Fruit fly (Drosophila melanogaster): ENCODE data around the gene GluRIIC.

GluRIIC gene

DNA sequence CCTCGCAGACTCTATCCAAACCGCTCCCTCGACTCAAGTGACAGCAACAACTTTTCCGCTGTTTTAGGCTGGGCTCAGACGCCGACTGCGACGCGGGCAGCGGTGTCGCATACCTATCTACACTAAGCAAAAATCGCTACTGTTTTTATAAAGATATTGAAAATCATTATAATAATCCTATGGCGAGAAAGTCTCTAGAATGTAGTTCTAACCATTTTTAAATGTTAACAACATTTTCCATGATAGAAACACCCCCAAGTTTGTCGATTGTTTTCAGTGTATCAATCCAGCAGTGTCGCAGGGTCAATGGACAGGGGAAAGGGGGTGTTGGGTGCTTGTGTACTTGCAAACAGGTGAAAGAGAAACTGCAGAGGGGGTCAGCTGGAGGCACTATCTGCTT, 48.0 kb upstream of the GluRIIC start:
- TF ChIP-seq CG17359 (tag; optimal IDR thresholded peaks at IDR 0.05) (peak; percentile 98), Rx (GFP tag; IDR thresholded peaks at IDR 0.05) (peak; percentile 96), seq (GFP tag; IDR thresholded peaks at IDR 0.05) (peak; percentile 96), CG11085 (GFP tag; IDR thresholded peaks at IDR 0.05) (peak; percentile 89), Hey (tag; optimal IDR thresholded peaks at IDR 0.05) (peak; percentile 78), CG14014 (GFP tag; IDR thresholded peaks at IDR 0.05) (peak; percentile 97), CG5180 (GFP tag; optimal IDR thresholded peaks at IDR 0.05) (peak; percentile 87), Adf1 (GFP tag; IDR thresholded peaks at IDR 0.05) (peak; percentile 93), cg (GFP tag; optimal IDR thresholded peaks at IDR 0.05) (peak; percentile 16), CoRest (tag; optimal IDR thresholded peaks at IDR 0.05) (peak; percentile 96), klu (GFP tag; IDR thresholded peaks at IDR 0.05) (peak; percentile 90), Trl (optimal IDR thresholded peaks at IDR 0.05) (no peak), Trl (GFP tag; optimal IDR thresholded peaks at IDR 0.05) (peak; percentile 96), CG6272 (GFP tag; IDR thresholded peaks at IDR 0.05) (peak; percentile 92), Fer2 (tag; optimal IDR thresholded peaks at IDR 0.05) (peak; percentile 88), Drgx (GFP tag; IDR thresholded peaks at IDR 0.05) (peak; percentile 98), CG11560 (tag; IDR thresholded peaks at IDR 0.05) (peak; percentile 83), mirr (GFP tag; optimal IDR thresholded peaks at IDR 0.05) (peak; percentile 77), Asciz (GFP tag; optimal IDR thresholded peaks at IDR 0.05) (peak; percentile 95), slp2 (GFP tag; optimal IDR thresholded peaks at IDR 0.05) (peak; percentile 92), CG15601 (tag; optimal IDR thresholded peaks at IDR 0.05) (peak; percentile 92), CG34224 (GFP tag; IDR thresholded peaks at IDR 0.05; ENCODE audit: partially characterized antibody) (no peak), CG1233 (GFP tag; optimal IDR thresholded peaks at IDR 0.05) (peak; percentile 96), CG10321 (GFP tag; IDR thresholded peaks at IDR 0.05) (peak; percentile 79), amos (GFP tag; IDR thresholded peaks at IDR 0.05; ENCODE audit: partially characterized antibody) (no peak), ro (GFP tag; IDR thresholded peaks at IDR 0.05) (peak; percentile 89), Lpt (GFP tag; optimal IDR thresholded peaks at IDR 0.05) (no peak), CG2202 (tag; optimal IDR thresholded peaks at IDR 0.05) (peak; percentile 92), CG31365 (tag; optimal IDR thresholded peaks at IDR 0.05) (peak; percentile 81), NC2β (GFP tag; optimal IDR thresholded peaks at IDR 0.05) (peak; percentile 96), pum (GFP tag; optimal IDR thresholded peaks at IDR 0.05) (peak; percentile 95), CG5245 (GFP tag; optimal IDR thresholded peaks at IDR 0.05) (peak; percentile 97), CG8359 (GFP tag; optimal IDR thresholded peaks at IDR 0.05; ENCODE audit: borderline replicate concordance) (peak; percentile 87), fd102C (GFP tag; optimal IDR thresholded peaks at IDR 0.05) (peak; percentile 92), CG16779 (GFP tag; IDR thresholded peaks at IDR 0.05) (peak; percentile 95), tx (GFP tag; optimal IDR thresholded peaks at IDR 0.05) (peak; percentile 93), CG14050 (GFP tag; IDR thresholded peaks at IDR 0.05) (peak; percentile 96), wor (GFP tag; IDR thresholded peaks at IDR 0.05) (peak; percentile 94), twi (tag; optimal IDR thresholded peaks at IDR 0.05) (peak; percentile 88), CG18619 (GFP tag; optimal IDR thresholded peaks at IDR 0.05) (peak; percentile 96), NfI (GFP tag; optimal IDR thresholded peaks at IDR 0.05) (peak; percentile 93), CG32772 (GFP tag; IDR thresholded peaks at IDR 0.05) (peak; percentile 96), org-1 (GFP tag; optimal IDR thresholded peaks at IDR 0.05) (peak; percentile 94), CG7786 (GFP tag; optimal IDR thresholded peaks at IDR 0.05) (peak; percentile 94), hbn (GFP tag; IDR thresholded peaks at IDR 0.05; ENCODE audit: partially characterized antibody) (no peak), ken (GFP tag; IDR thresholded peaks at IDR 0.05) (peak; percentile 97), CG6854 (GFP tag; optimal IDR thresholded peaks at IDR 0.05) (peak; percentile 90), CG5953 (GFP tag; IDR thresholded peaks at IDR 0.05) (peak; percentile 95), sim (GFP tag; IDR thresholded peaks at IDR 0.05) (peak; percentile 94), sc (optimal IDR thresholded peaks at IDR 0.05) (no peak), sc (GFP tag; optimal IDR thresholded peaks at IDR 0.05) (peak; percentile 90), CG10654 (GFP tag; optimal IDR thresholded peaks at IDR 0.05) (peak; percentile 94)
